Worm (Caenorhabditis elegans) whole organism, mixed stage, embryonic: Measurements from ENCODE around the gene magu-2.

Experiments
- bed-3 ChIP-seq: fragments of 200-800 bp; sonication (Bioruptor generic); optimal IDR thresholded peaks from 3 replicates; lab custom pipeline; 2018; ENCODE audit warnings: mild to moderate bottlenecking, missing genetic modification characterization, moderate library complexity, missing compliant biosample characterization
- blmp-1 ChIP-seq: fragments of 150-350 bp; optimal IDR thresholded peaks from 2 replicates; lab custom pipeline; 2014; ENCODE audit warnings: missing biosample characterization, missing genetic modification characterization
- ceh-39 ChIP-seq: fragments of 150-350 bp; optimal IDR thresholded peaks from 2 replicates; lab custom pipeline; 2014; ENCODE audit warnings: missing biosample characterization, missing genetic modification characterization
- ceh-43 ChIP-seq: fragments of 200-800 bp; sonication (Bioruptor generic); optimal IDR thresholded peaks from 2 replicates; lab custom pipeline; 2018; ENCODE audit warnings: mild to moderate bottlenecking, missing genetic modification characterization, moderate library complexity, missing compliant biosample characterization
- elt-1 ChIP-seq: sonication (generic microtip); optimal IDR thresholded peaks from 2 replicates; lab custom pipeline; 2017; ENCODE audit warnings: missing genetic modification characterization, mild to moderate bottlenecking, missing compliant biosample characterization, antibody characterized with exemption, moderate library complexity, borderline replicate concordance; ENCODE audit not compliant: insufficient read depth
- elt-3 ChIP-seq: fragments of 150-350 bp; optimal IDR thresholded peaks from 2 replicates; lab custom pipeline; 2014; ENCODE audit warnings: missing biosample characterization, missing genetic modification characterization
- flh-1 ChIP-seq: fragments of 200-800 bp; sonication (Bioruptor generic); optimal IDR thresholded peaks from 2 replicates; lab custom pipeline; 2018; ENCODE audit warnings: mild to moderate bottlenecking, missing genetic modification characterization, moderate library complexity, missing compliant biosample characterization
- ham-2 ChIP-seq: fragments of 200-800 bp; sonication (Bioruptor generic); optimal IDR thresholded peaks from 2 replicates; lab custom pipeline; 2018; ENCODE audit warnings: mild to moderate bottlenecking, missing genetic modification characterization, missing compliant biosample characterization
- hlh-1 ChIP-seq: fragments of 150-350 bp; optimal IDR thresholded peaks from 2 replicates; lab custom pipeline; 2014; ENCODE audit warnings: missing biosample characterization, missing genetic modification reagents, missing genetic modification characterization
- mab-5 ChIP-seq: fragments of 150-350 bp; optimal IDR thresholded peaks from 2 replicates; lab custom pipeline; 2014; ENCODE audit warnings: missing biosample characterization, missing genetic modification characterization
- mep-1 ChIP-seq: fragments of 150-350 bp; optimal IDR thresholded peaks from 2 replicates; lab custom pipeline; 2017; ENCODE audit warnings: missing biosample characterization, missing genetic modification reagents, missing genetic modification characterization, inconsistent platforms
- nhr-12 ChIP-seq: fragments of 150-350 bp; optimal IDR thresholded peaks from 2 replicates; lab custom pipeline; 2014; ENCODE audit warnings: missing biosample characterization, missing genetic modification characterization
- nhr-28 ChIP-seq: fragments of 150-350 bp; optimal IDR thresholded peaks from 2 replicates; lab custom pipeline; 2014; ENCODE audit warnings: missing biosample characterization, missing genetic modification characterization
- nhr-76 ChIP-seq: sonication (generic microtip); optimal IDR thresholded peaks from 2 replicates; lab custom pipeline; 2017; ENCODE audit warnings: missing biosample characterization, missing genetic modification characterization
- pha-4 ChIP-seq: fragments of 150-350 bp; optimal IDR thresholded peaks from 2 replicates; lab custom pipeline; 2018; ENCODE audit warnings: missing biosample characterization, missing genetic modification reagents, missing genetic modification characterization
- sem-2 ChIP-seq: fragments of 200-800 bp; sonication (Bioruptor generic); optimal IDR thresholded peaks from 2 replicates; lab custom pipeline; 2018; ENCODE audit warnings: mild to moderate bottlenecking, missing genetic modification characterization, missing compliant biosample characterization
- unc-120 ChIP-seq: sonication (generic microtip); optimal IDR thresholded peaks from 2 replicates; lab custom pipeline; 2017; ENCODE audit warnings: missing genetic modification characterization, missing compliant biosample characterization; ENCODE audit not compliant: poor library complexity, severe bottlenecking
- unc-62 ChIP-seq: fragments of 150-350 bp; optimal IDR thresholded peaks from 2 replicates; lab custom pipeline; 2014; ENCODE audit warnings: missing biosample characterization, missing genetic modification reagents, missing genetic modification characterization
- zip-8 ChIP-seq: fragments of 150-350 bp; optimal IDR thresholded peaks from 2 replicates; lab custom pipeline; 2014; ENCODE audit warnings: missing biosample characterization, missing genetic modification characterization
- ztf-11 ChIP-seq: fragments of 150-350 bp; optimal IDR thresholded peaks from 2 replicates; lab custom pipeline; 2014; ENCODE audit warnings: missing biosample characterization, missing genetic modification characterization

Gene magu-2

ce11 chrV:8753395-8753794, 47.4 kb downstream of the magu-2 start, which contains the start of gene B0507.5:
Gene B0507.5 (plus strand): TSS chrV:8753695.
- TF ChIP-seq unc-120 (tag; lab: Kevin White, UChicago), result no peak
- TF ChIP-seq ceh-43 (GFP tag; lab: Kevin White, UChicago), result no peak
- TF ChIP-seq hlh-1 (tag; lab: Kevin White, UChicago), result no peak
- no peak for TF ChIP-seq flh-1 (GFP tag; lab: Kevin White, UChicago)
- TF ChIP-seq pha-4, result no peak
- TF ChIP-seq elt-1 (tag; lab: Kevin White, UChicago), result no peak
- no peak for TF ChIP-seq ceh-39 (tag; lab: Kevin White, UChicago)
- TF ChIP-seq elt-3, result no peak
- no peak for TF ChIP-seq mep-1 (tag; lab: Kevin White, UChicago)
- TF ChIP-seq nhr-76 (tag; lab: Kevin White, UChicago), result no peak
- TF ChIP-seq zip-8 (tag; lab: Kevin White, UChicago), result no peak

DNA sequence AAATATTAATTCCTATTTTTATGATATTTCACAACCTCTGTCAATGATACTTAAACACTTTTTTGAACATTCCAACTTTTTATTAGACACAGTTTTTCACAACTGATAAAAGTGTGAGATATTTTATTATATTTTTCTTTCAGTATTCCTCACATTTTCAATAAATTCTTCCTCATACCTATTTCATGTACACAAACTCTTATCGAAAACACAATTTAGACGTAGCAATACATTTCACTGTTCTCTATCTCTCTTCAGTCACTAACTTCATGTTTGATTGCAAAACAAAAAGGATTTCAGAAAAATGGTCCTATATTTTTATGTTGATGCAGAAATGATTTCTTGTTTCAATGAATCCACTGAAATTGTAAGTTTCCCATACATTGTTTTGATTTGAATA, 55.0 kb downstream of the magu-2 start, which contains the start of gene B0507.6:
B0507.6 (plus strand) TSS at position 301 of the 400 bp plus-strand sequence.
- TF ChIP-seq unc-62 (GFP tag; lab: Kevin White, UChicago) (no peak), hlh-1 (tag; lab: Kevin White, UChicago) (no peak), blmp-1 (tag; lab: Kevin White, UChicago) (no peak), flh-1 (GFP tag; lab: Kevin White, UChicago) (no peak), nhr-28 (tag; lab: Kevin White, UChicago) (no peak), ceh-43 (GFP tag; lab: Kevin White, UChicago) (no peak), unc-120 (tag; lab: Kevin White, UChicago) (no peak), nhr-12 (no peak), ztf-11 (tag; lab: Kevin White, UChicago) (no peak), mab-5 (tag; lab: Kevin White, UChicago) (no peak), sem-2 (GFP tag; lab: Kevin White, UChicago) (no peak), pha-4 (no peak), bed-3 (GFP tag; lab: Kevin White, UChicago) (no peak), ham-2 (GFP tag; lab: Kevin White, UChicago) (no peak)
